Worm (Caenorhabditis elegans): ENCODE measurements around the gene ins-22.
"Not testable (repeated sequence)": the region's sequence is repeated elsewhere in the genome, so short reads cannot be mapped to it uniquely, and the experiment has no call there.

- TF ChIP-seq ztf-11, hmg-11, aly-2, egl-5, jun-1, skn-1, zag-1, nhr-11, pqm-1, ztf-4, egl-27, elt-2, snpc-4, nhr-28 (tag; optimal IDR thresholded peaks at IDR 0.05): not testable (repeated sequence)
These were observed 27.2 kb downstream of the ins-22 start, which contains the start of gene T16G12.12 for ce11 chrIII:10053312-10053711.
